Fruit fly (Drosophila melanogaster) whole organism: ENCODE measurements around the gene Teh1.

Source experiments
- CG8478 ChIP-seq: fragments of >200 bp; optimal IDR thresholded peaks from 2 replicates; lab custom pipeline; 2018; ENCODE audit warnings: inconsistent platforms
- Dll ChIP-seq: fragments of >200 bp; optimal IDR thresholded peaks from 2 replicates; lab custom pipeline; 2017
- EcR ChIP-seq, 2 experiments: fragments of >200 bp; optimal IDR thresholded peaks; 2 replicates each; lab custom pipeline; 2017; ENCODE audit warnings: missing biosample characterization in 2 of 2, missing genetic modification characterization in 2 of 2, missing genetic modification reagents in 2 of 2
- pan ChIP-seq: fragments of >200 bp; optimal IDR thresholded peaks from 2 replicates; lab custom pipeline; 2017
- psq ChIP-seq: fragments of >200 bp; optimal IDR thresholded peaks from 2 replicates; lab custom pipeline; 2017
- usp ChIP-seq: fragments of >200 bp; optimal IDR thresholded peaks from 2 replicates; lab custom pipeline; 2017; ENCODE audit warnings: missing biosample characterization, missing genetic modification characterization, mixed read lengths

- TF ChIP-seq psq (lab: Kevin White, UChicago) (no peak), usp (GFP tag; lab: Kevin White, UChicago) (no peak), pan (lab: Kevin White, UChicago) (no peak), CG8478 (lab: Kevin White, UChicago) (no peak), EcR (GFP tag; optimal IDR thresholded peaks at IDR 0.05; lab: Kevin White, UChicago) (no peak), Dll (no peak)
Measured at dm6 chr3R:9875644-9876043, 7.7 kb upstream of the Teh1 start.
